Fruit fly (Drosophila melanogaster) whole organism, pupa: ENCODE data around the gene CG32052.
A peak's percentile ranks its signal among the peaks of the same experiment; 100 is the strongest.

ENCODE experiments used
- CG10348 ChIP-seq: fragments of 200-800 bp; sonication (Bioruptor generic); IDR thresholded peaks from 2 replicates; pipeline ENCODE4 v1.3.6; 2022; ENCODE audit warnings: missing biosample characterization, missing genetic modification characterization
- CG12605 ChIP-seq: fragments of 200-800 bp; sonication (Bioruptor generic); IDR thresholded peaks from 2 replicates; pipeline ENCODE4 v1.3.6; 2022; ENCODE audit warnings: missing biosample characterization, missing genetic modification characterization
- CG13204 ChIP-seq: fragments of 200-800 bp; sonication (Bioruptor generic); optimal IDR thresholded peaks from 2 replicates; lab custom pipeline; 2018; ENCODE audit warnings: missing biosample characterization, mild to moderate bottlenecking, missing genetic modification characterization, moderate library complexity
- CG14655 ChIP-seq: fragments of 200-800 bp; sonication (Bioruptor generic); optimal IDR thresholded peaks from 3 replicates; lab custom pipeline; 2017; ENCODE audit warnings: mild to moderate bottlenecking, missing biosample characterization, missing genetic modification reagents, missing genetic modification characterization
- CG15710 ChIP-seq: fragments of 200-800 bp; sonication (Bioruptor generic); optimal IDR thresholded peaks from 2 replicates; lab custom pipeline; 2018; ENCODE audit warnings: missing biosample characterization, mild to moderate bottlenecking, missing genetic modification characterization, moderate library complexity
- CG17806 ChIP-seq: fragments of 200-800 bp; sonication (Bioruptor generic); optimal IDR thresholded peaks from 2 replicates; lab custom pipeline; 2018; ENCODE audit warnings: missing biosample characterization, mild to moderate bottlenecking, missing genetic modification characterization, moderate library complexity
- CG32121 ChIP-seq: fragments of 200-800 bp; sonication (Bioruptor generic); IDR thresholded peaks from 2 replicates; pipeline ENCODE4 v1.3.6; 2022; ENCODE audit warnings: missing biosample characterization, missing genetic modification characterization
- CG34367 ChIP-seq: fragments of 200-800 bp; sonication (Bioruptor generic); optimal IDR thresholded peaks from 2 replicates; lab custom pipeline; 2018; ENCODE audit warnings: missing biosample characterization, mild to moderate bottlenecking, missing genetic modification characterization
- CG4496 ChIP-seq: fragments of 200-800 bp; sonication (Bioruptor generic); IDR thresholded peaks from 3 replicates; pipeline ENCODE4 v1.3.6; 2022; ENCODE audit warnings: missing biosample characterization, missing genetic modification characterization
- CG8159 ChIP-seq: fragments of 200-800 bp; sonication (Bioruptor generic); optimal IDR thresholded peaks from 3 replicates; lab custom pipeline; 2018; ENCODE audit warnings: missing biosample characterization, mild to moderate bottlenecking, missing genetic modification characterization, moderate library complexity
- CG8301 ChIP-seq: fragments of 200-800 bp; sonication (Bioruptor generic); optimal IDR thresholded peaks from 2 replicates; lab custom pipeline; 2018; ENCODE audit warnings: missing biosample characterization, mild to moderate bottlenecking, missing genetic modification characterization
- CG9948 ChIP-seq: fragments of 200-800 bp; sonication (Bioruptor generic); optimal IDR thresholded peaks from 2 replicates; lab custom pipeline; 2018; ENCODE audit warnings: missing biosample characterization, mild to moderate bottlenecking, missing genetic modification characterization, moderate library complexity
- D1 ChIP-seq: fragments of 200-800 bp; sonication (Bioruptor generic); optimal IDR thresholded peaks from 2 replicates; lab custom pipeline; 2018; ENCODE audit warnings: missing biosample characterization, mild to moderate bottlenecking, missing genetic modification characterization, moderate library complexity
- EcR ChIP-seq: fragments of 200-800 bp; sonication (Bioruptor generic); optimal IDR thresholded peaks from 3 replicates; lab custom pipeline; 2019; ENCODE audit warnings: missing biosample characterization, missing genetic modification characterization, mild to moderate bottlenecking, moderate library complexity, missing genetic modification reagents
- Ets98B ChIP-seq: fragments of 200-800 bp; sonication (Bioruptor generic); IDR thresholded peaks from 2 replicates; pipeline ENCODE4 v1.3.6; 2022; ENCODE audit warnings: missing biosample characterization, missing genetic modification characterization
- Pif1A ChIP-seq: fragments of 200-800 bp; sonication (Bioruptor generic); optimal IDR thresholded peaks from 3 replicates; lab custom pipeline; 2016; ENCODE audit warnings: missing biosample characterization, missing genetic modification characterization
- Pif1B ChIP-seq: fragments of 200-800 bp; sonication (Bioruptor generic); optimal IDR thresholded peaks from 3 replicates; lab custom pipeline; 2016; ENCODE audit warnings: missing biosample characterization, missing genetic modification characterization
- Snoo ChIP-seq: fragments of 200-800 bp; sonication (Bioruptor generic); optimal IDR thresholded peaks from 3 replicates; lab custom pipeline; 2017; ENCODE audit warnings: missing biosample characterization, mild to moderate bottlenecking, missing genetic modification characterization, inconsistent platforms
- fd96Ca ChIP-seq: fragments of 200-800 bp; sonication (Bioruptor generic); IDR thresholded peaks from 3 replicates; pipeline ENCODE4 v1.3.6; 2022; ENCODE audit warnings: missing biosample characterization, missing genetic modification characterization
- gl ChIP-seq: fragments of 200-800 bp; sonication (Bioruptor generic); optimal IDR thresholded peaks from 2 replicates; lab custom pipeline; 2018; ENCODE audit warnings: missing biosample characterization, mild to moderate bottlenecking, missing genetic modification characterization
- rn ChIP-seq: fragments of 200-800 bp; sonication (Bioruptor generic); IDR thresholded peaks from 2 replicates; pipeline ENCODE4 v1.3.6; 2022; ENCODE audit warnings: missing biosample characterization, missing genetic modification characterization

Gene CG32052

dm6 chr3L:9786746-9787145 lies at the start of gene CG32052:
Gene CG32052 (plus strand): TSS chr3L:9787046.
- TF ChIP-seq CG34367 (tag; lab: Kevin White, UChicago) (no peak), CG9948 (tag; lab: Kevin White, UChicago) (no peak), CG4496 (GFP tag; lab: Robert Waterston, UW) (no peak), EcR (GFP tag; lab: Kevin White, UChicago) (no peak), CG17806 (tag; lab: Kevin White, UChicago) (no peak), Pif1A (GFP tag; lab: Kevin White, UChicago) (no peak), CG8301 (tag; lab: Kevin White, UChicago) (no peak), CG13204 (GFP tag; lab: Kevin White, UChicago) (no peak), Ets98B (GFP tag; lab: Robert Waterston, UW) (no peak), CG8159 (tag; lab: Kevin White, UChicago) (no peak), Snoo (tag; lab: Kevin White, UChicago) (no peak), CG14655 (GFP tag; lab: Kevin White, UChicago) (no peak), CG32121 (GFP tag; lab: Robert Waterston, UW) (no peak)

DNA sequence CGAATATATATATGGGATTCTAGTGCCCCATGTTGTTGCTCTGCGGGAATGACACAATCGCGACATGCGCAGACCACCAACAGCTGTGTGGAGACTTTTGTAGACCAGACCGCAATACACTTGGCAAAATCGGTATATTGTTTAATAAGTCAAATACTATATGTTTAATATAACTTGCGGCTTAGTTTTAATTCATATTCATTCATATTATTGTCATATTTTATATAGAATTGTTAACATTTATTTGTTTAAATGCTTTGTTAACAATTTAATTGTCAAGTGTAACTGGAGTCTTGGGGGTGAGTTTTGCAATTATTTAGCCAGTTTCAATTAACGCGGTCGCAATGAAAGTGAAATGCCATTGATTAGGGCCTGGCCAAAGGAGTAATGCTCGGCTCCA lies 47.2 kb upstream of the CG32052 start:
- TF ChIP-seq CG8159 (tag; lab: Kevin White, UChicago) (peak; percentile 55), CG32121 (GFP tag; lab: Robert Waterston, UW) (peak; percentile 43; the same call in 1 of the 2 replicates), CG15710 (tag; lab: Kevin White, UChicago) (no peak), CG34367 (tag; lab: Kevin White, UChicago) (no peak), D1 (tag; lab: Kevin White, UChicago) (no peak), CG8301 (tag; lab: Kevin White, UChicago) (peak; percentile 27), rn (no peak), CG4496 (GFP tag; lab: Robert Waterston, UW) (peak; percentile 63; the same call in 2 of the 3 replicates), CG17806 (tag; lab: Kevin White, UChicago) (peak; percentile 25), fd96Ca (GFP tag; lab: Robert Waterston, UW) (no peak), CG14655 (GFP tag; lab: Kevin White, UChicago) (peak; percentile 33), Snoo (tag; lab: Kevin White, UChicago) (peak; percentile 7), Pif1A (GFP tag; lab: Kevin White, UChicago) (peak; percentile 41), CG12605 (GFP tag; lab: Robert Waterston, UW) (0 out of 2 replicates have a peak, but pooled peaks have one; percentile 17), CG9948 (tag; lab: Kevin White, UChicago) (peak; percentile 25), gl (tag; lab: Kevin White, UChicago) (no peak), CG10348 (GFP tag; lab: Robert Waterston, UW) (no peak), Ets98B (GFP tag; lab: Robert Waterston, UW) (peak; percentile 45; the same call in 1 of the 2 replicates), CG13204 (GFP tag; lab: Kevin White, UChicago) (no peak), Pif1B (GFP tag; lab: Kevin White, UChicago) (peak; percentile 15), EcR (GFP tag; lab: Kevin White, UChicago) (no peak)

- TF ChIP-seq Ets98B (GFP tag; lab: Robert Waterston, UW) (no peak), CG14655 (GFP tag; lab: Kevin White, UChicago) (peak; percentile 93), CG17806 (tag; lab: Kevin White, UChicago) (peak; percentile 46), CG9948 (tag; lab: Kevin White, UChicago) (peak; percentile 81), CG8301 (tag; lab: Kevin White, UChicago) (peak; percentile 62), CG34367 (tag; lab: Kevin White, UChicago) (no peak), Pif1A (GFP tag; lab: Kevin White, UChicago) (peak; percentile 47), Snoo (tag; lab: Kevin White, UChicago) (peak; percentile 33), D1 (tag; lab: Kevin White, UChicago) (no peak), CG10348 (GFP tag; lab: Robert Waterston, UW) (no peak), Pif1B (GFP tag; lab: Kevin White, UChicago) (peak; percentile 45), fd96Ca (GFP tag; lab: Robert Waterston, UW) (peak; percentile 26; the same call in 1 of the 3 replicates), rn (no peak), CG8159 (tag; lab: Kevin White, UChicago) (peak; percentile 84), EcR (GFP tag; lab: Kevin White, UChicago) (no peak), gl (tag; lab: Kevin White, UChicago) (peak; percentile 56), CG12605 (GFP tag; lab: Robert Waterston, UW) (no peak), CG32121 (GFP tag; lab: Robert Waterston, UW) (no peak), CG15710 (tag; lab: Kevin White, UChicago) (peak; percentile 31), CG13204 (GFP tag; lab: Kevin White, UChicago) (peak; percentile 7), CG4496 (GFP tag; lab: Robert Waterston, UW) (no peak)
These were observed 44.5 kb upstream of the CG32052 start for dm6 chr3L:9742342-9742741.

DNA sequence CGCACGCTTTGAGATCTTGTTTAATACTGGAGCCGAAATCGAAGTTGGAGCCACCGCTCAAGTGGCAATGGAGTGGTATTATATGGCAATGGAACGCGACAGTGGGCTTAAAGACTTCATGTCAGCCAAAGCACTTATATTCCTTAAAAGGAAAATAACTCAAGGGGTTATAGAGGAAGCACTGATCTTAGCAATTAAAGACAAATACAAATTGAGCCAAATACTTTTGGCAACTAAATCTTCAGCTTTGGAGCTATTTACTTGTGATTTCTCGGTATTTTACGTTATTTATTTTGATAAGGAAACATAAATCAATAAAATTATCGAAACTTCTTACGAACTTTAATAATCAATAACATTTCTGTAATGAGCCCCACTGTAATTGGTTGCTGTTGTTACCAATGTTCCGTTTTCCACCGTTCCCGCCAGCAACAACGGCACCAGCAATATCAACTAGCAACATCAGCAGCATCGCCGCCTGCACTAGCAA lies 42.7 kb upstream of the CG32052 start:
- TF ChIP-seq Ets98B (GFP tag; lab: Robert Waterston, UW): peak; percentile 92
- peak; percentile 95 for TF ChIP-seq CG4496 (GFP tag; lab: Robert Waterston, UW)
- TF ChIP-seq EcR (GFP tag; lab: Kevin White, UChicago): no peak
- TF ChIP-seq CG8301 (tag; lab: Kevin White, UChicago): peak; percentile 98
- peak; percentile 100 for TF ChIP-seq CG14655 (GFP tag; lab: Kevin White, UChicago)
- TF ChIP-seq CG13204 (GFP tag; lab: Kevin White, UChicago): peak; percentile 61
- TF ChIP-seq CG15710 (tag; lab: Kevin White, UChicago): peak; percentile 94
- TF ChIP-seq CG10348 (GFP tag; lab: Robert Waterston, UW): peak; percentile 76
- peak; percentile 89 for TF ChIP-seq rn
- TF ChIP-seq gl (tag; lab: Kevin White, UChicago): peak; percentile 91
- TF ChIP-seq CG9948 (tag; lab: Kevin White, UChicago): peak; percentile 97
- TF ChIP-seq CG32121 (GFP tag; lab: Robert Waterston, UW): peak; percentile 96
- peak; percentile 77 for TF ChIP-seq CG34367 (tag; lab: Kevin White, UChicago)
- peak; percentile 90 for TF ChIP-seq CG12605 (GFP tag; lab: Robert Waterston, UW)
- TF ChIP-seq D1 (tag; lab: Kevin White, UChicago): peak; percentile 96
- TF ChIP-seq Snoo (tag; lab: Kevin White, UChicago): peak; percentile 83
- TF ChIP-seq fd96Ca (GFP tag; lab: Robert Waterston, UW): peak; percentile 95
- TF ChIP-seq CG17806 (tag; lab: Kevin White, UChicago): peak; percentile 95
- TF ChIP-seq Pif1A (GFP tag; lab: Kevin White, UChicago): peak; percentile 97
- peak; percentile 98 for TF ChIP-seq CG8159 (tag; lab: Kevin White, UChicago)
- peak; percentile 94 for TF ChIP-seq Pif1B (GFP tag; lab: Kevin White, UChicago)
